Fruit fly (Drosophila melanogaster) whole organism, embryonic: Measurements from ENCODE around the gene CG4983.

Source experiments
- Eip74EF ChIP-seq, 2 experiments: fragments of 200-800 bp in 1 of 2; fragments of >200 bp in 1 of 2; sonication (Bioruptor generic) in 1 of 2; optimal IDR thresholded peaks; 2 replicates each; lab custom pipeline; 2017 to 2019; ENCODE audit warnings: missing biosample characterization in 2 of 2, missing genetic modification characterization in 2 of 2, mild to moderate bottlenecking in 1 of 2, moderate library complexity in 1 of 2
- Opbp ChIP-seq: fragments of 200-800 bp; sonication (Bioruptor generic); IDR thresholded peaks from 3 replicates; pipeline ENCODE4 v1.3.6; 2022; ENCODE audit warnings: missing biosample characterization, missing genetic modification characterization; ENCODE audit not compliant: partially characterized antibody

- TF ChIP-seq Opbp (GFP tag; lab: Robert Waterston, UW) (no peak), Eip74EF (GFP tag; optimal IDR thresholded peaks at IDR 0.05; lab: Kevin White, UChicago) (no peak)
Observed at dm6 chr2L:11694504-11694903, 42.3 kb downstream of the CG4983 start, which contains the start of gene CG4988.
